Fruit fly (Drosophila melanogaster): Measurements from ENCODE around the gene cm.
A peak's percentile ranks its signal among the peaks of the same experiment; 100 is the strongest.

The cm gene

dm6 chrX:7013320-7014214 lies 2.6 kb upstream of the cm start, which contains the start of the genes CG3032 and CG4593 (continued):
- TF ChIP-seq unpg (GFP tag; optimal IDR thresholded peaks at IDR 0.05): peak; percentile 86
- TF ChIP-seq CG4854 (GFP tag; optimal IDR thresholded peaks at IDR 0.05): peak; percentile 61
- peak; percentile 64 for TF ChIP-seq CG15601 (tag; optimal IDR thresholded peaks at IDR 0.05)
- TF ChIP-seq lov (optimal IDR thresholded peaks at IDR 0.05): no peak
- peak; percentile 68; the same call in 2 of the 3 replicates for TF ChIP-seq lov (GFP tag; IDR thresholded peaks at IDR 0.05)
- TF ChIP-seq CG15479 (GFP tag; optimal IDR thresholded peaks at IDR 0.05): no peak
- TF ChIP-seq HLH4C (GFP tag; IDR thresholded peaks at IDR 0.05; ENCODE audit: partially characterized antibody): no peak
- peak; percentile 83 for TF ChIP-seq zfh2 (GFP tag; optimal IDR thresholded peaks at IDR 0.05)
- peak; percentile 86 for TF ChIP-seq Dip3 (GFP tag; optimal IDR thresholded peaks at IDR 0.05)
- TF ChIP-seq sima (GFP tag; optimal IDR thresholded peaks at IDR 0.05): no peak
- peak; percentile 87 for TF ChIP-seq CG2889 (GFP tag; IDR thresholded peaks at IDR 0.05)
- peak; percentile 47 for TF ChIP-seq Nf-YB (GFP tag; optimal IDR thresholded peaks at IDR 0.05)
- TF ChIP-seq trh (GFP tag; optimal IDR thresholded peaks at IDR 0.05): peak; percentile 1
- TF ChIP-seq CG2202 (tag; optimal IDR thresholded peaks at IDR 0.05): peak; percentile 43
- TF ChIP-seq Scr (GFP tag; IDR thresholded peaks at IDR 0.05; ENCODE audit: partially characterized antibody): 0 out of 2 replicates have a peak, but pooled peaks have one; percentile 17
- peak; percentile 70 for TF ChIP-seq HHEX (GFP tag; optimal IDR thresholded peaks at IDR 0.05)
- TF ChIP-seq toy (GFP tag; IDR thresholded peaks at IDR 0.05): no peak
- TF ChIP-seq CG13624 (GFP tag; optimal IDR thresholded peaks at IDR 0.05): peak; percentile 67
- TF ChIP-seq mld (GFP tag; IDR thresholded peaks at IDR 0.05; ENCODE audit: partially characterized antibody): no peak
- TF ChIP-seq jigr1 (GFP tag; IDR thresholded peaks at IDR 0.05): peak; percentile 65; the same call in 2 of the 3 replicates
- peak; percentile 60 for TF ChIP-seq gsb-n (tag; optimal IDR thresholded peaks at IDR 0.05)
- TF ChIP-seq CG10431 (GFP tag; optimal IDR thresholded peaks at IDR 0.05): no peak
- TF ChIP-seq CG9876 (GFP tag; optimal IDR thresholded peaks at IDR 0.05): no peak
- TF ChIP-seq YL-1 (GFP tag; optimal IDR thresholded peaks at IDR 0.05): peak; percentile 27
- peak; percentile 47 for TF ChIP-seq CG7928 (GFP tag; optimal IDR thresholded peaks at IDR 0.05)
- peak; percentile 85 for TF ChIP-seq Taf1 (GFP tag; IDR thresholded peaks at IDR 0.05)
- TF ChIP-seq esg (GFP tag; conservative IDR thresholded peaks at IDR 0.05): peak; percentile 88
- TF ChIP-seq pum (GFP tag; optimal IDR thresholded peaks at IDR 0.05): peak; percentile 68
- peak; percentile 91 for TF ChIP-seq ken (GFP tag; IDR thresholded peaks at IDR 0.05)
- TF ChIP-seq bab2 (GFP tag; optimal IDR thresholded peaks at IDR 0.05): peak; percentile 80
- TF ChIP-seq jing (GFP tag; optimal IDR thresholded peaks at IDR 0.05): peak; percentile 38
- no peak for TF ChIP-seq sna (GFP tag; IDR thresholded peaks at IDR 0.05; ENCODE audit: partially characterized antibody)
- no peak for TF ChIP-seq CG6254 (GFP tag; optimal IDR thresholded peaks at IDR 0.05)
- peak in 1 of 3 experiments; percentile 42 for TF ChIP-seq lola (GFP tag; optimal IDR thresholded peaks at IDR 0.05)
- TF ChIP-seq CG18619 (GFP tag; optimal IDR thresholded peaks at IDR 0.05): peak; percentile 71
- TF ChIP-seq dpn (GFP tag; optimal IDR thresholded peaks at IDR 0.05): peak; percentile 76 to 84
- peak; percentile 81 for TF ChIP-seq pho (GFP tag; optimal IDR thresholded peaks at IDR 0.05)
- peak; percentile 55 for TF ChIP-seq cato (GFP tag; optimal IDR thresholded peaks at IDR 0.05; ENCODE audit: borderline replicate concordance)
- peak; percentile 86 for TF ChIP-seq CG18599 (GFP tag; optimal IDR thresholded peaks at IDR 0.05)
- TF ChIP-seq CG15269 (tag; optimal IDR thresholded peaks at IDR 0.05): peak; percentile 81
- peak; percentile 82 for TF ChIP-seq CG17359 (tag; optimal IDR thresholded peaks at IDR 0.05)
- peak; percentile 90 for TF ChIP-seq CG4730 (GFP tag; IDR thresholded peaks at IDR 0.05)
- peak; percentile 70 for TF ChIP-seq CG43689 (GFP tag; IDR thresholded peaks at IDR 0.05)
- peak; percentile 55 for TF ChIP-seq nerfin-1 (tag; optimal IDR thresholded peaks at IDR 0.05)
- TF ChIP-seq CG5953 (GFP tag; IDR thresholded peaks at IDR 0.05): peak; percentile 65
- TF ChIP-seq Mes4 (GFP tag; optimal IDR thresholded peaks at IDR 0.05): peak; percentile 25
- TF ChIP-seq seq (GFP tag; IDR thresholded peaks at IDR 0.05): peak; percentile 83
- TF ChIP-seq CG11504 (tag; optimal IDR thresholded peaks at IDR 0.05): peak; percentile 75
